Fruit fly (Drosophila melanogaster) whole organism, embryonic: ENCODE data around the gene pico.
A peak's percentile ranks its signal among the peaks of the same experiment; 100 is the strongest.

ENCODE experiments used
- CG12155 ChIP-seq: fragments of 200-800 bp; sonication (Bioruptor generic); optimal IDR thresholded peaks from 3 replicates; lab custom pipeline; 2016; ENCODE audit warnings: missing biosample characterization, missing genetic modification characterization
- CG16813 ChIP-seq: fragments of 200-800 bp; sonication (Bioruptor generic); IDR thresholded peaks from 3 replicates; pipeline ENCODE4 v1.3.6; 2022; ENCODE audit warnings: missing biosample characterization, missing genetic modification characterization; ENCODE audit not compliant: partially characterized antibody
- CG16815 ChIP-seq: fragments of 200-800 bp; sonication (Bioruptor generic); optimal IDR thresholded peaks from 3 replicates; lab custom pipeline; 2017; ENCODE audit warnings: missing biosample characterization, mild to moderate bottlenecking, missing genetic modification characterization
- CG17612 ChIP-seq: fragments of 200-800 bp; sonication (Bioruptor generic); IDR thresholded peaks from 2 replicates; pipeline ENCODE4 v1.3.6; 2022; ENCODE audit warnings: missing biosample characterization, missing genetic modification characterization
- CG18262 ChIP-seq: fragments of 200-800 bp; optimal IDR thresholded peaks from 3 replicates; lab custom pipeline; 2019; ENCODE audit warnings: missing biosample characterization, mild to moderate bottlenecking, missing genetic modification characterization, moderate library complexity
- CG1832 ChIP-seq: fragments of 200-800 bp; sonication (Bioruptor generic); optimal IDR thresholded peaks from 2 replicates; lab custom pipeline; 2017; ENCODE audit warnings: missing biosample characterization, mild to moderate bottlenecking, missing genetic modification characterization, inconsistent platforms
- CG2116 ChIP-seq: fragments of 200-800 bp; sonication (Bioruptor generic); optimal IDR thresholded peaks from 3 replicates; lab custom pipeline; 2018; ENCODE audit warnings: missing biosample characterization, mild to moderate bottlenecking, missing genetic modification characterization
- CG2129 ChIP-seq: fragments of 200-800 bp; sonication (Bioruptor generic); IDR thresholded peaks from 2 replicates; pipeline ENCODE4 v1.3.6; 2022; ENCODE audit warnings: missing biosample characterization, missing genetic modification characterization; ENCODE audit not compliant: partially characterized antibody
- CG30020 ChIP-seq: fragments of 200-800 bp; optimal IDR thresholded peaks from 2 replicates; lab custom pipeline; 2019; ENCODE audit warnings: missing biosample characterization, mild to moderate bottlenecking, missing genetic modification characterization, moderate library complexity
- CG33213 ChIP-seq: fragments of 200-800 bp; sonication (Bioruptor generic); optimal IDR thresholded peaks from 3 replicates; lab custom pipeline; 2016; ENCODE audit warnings: missing biosample characterization, missing genetic modification characterization
- CG34224 ChIP-seq: fragments of 200-800 bp; sonication (Bioruptor generic); IDR thresholded peaks from 3 replicates; pipeline ENCODE4 v1.3.6; 2022; ENCODE audit warnings: missing biosample characterization, missing genetic modification characterization; ENCODE audit not compliant: partially characterized antibody
- CG34422 ChIP-seq: fragments of 200-800 bp; sonication (Bioruptor generic); IDR thresholded peaks from 3 replicates; pipeline ENCODE4 v1.3.6; 2022; ENCODE audit warnings: missing biosample characterization, missing genetic modification characterization
- CG7987 ChIP-seq: fragments of 200-800 bp; sonication (Bioruptor generic); optimal IDR thresholded peaks from 2 replicates; lab custom pipeline; 2018; ENCODE audit warnings: missing biosample characterization, mild to moderate bottlenecking, missing genetic modification characterization, moderate library complexity
- CG8944 ChIP-seq: fragments of 200-800 bp; sonication (Bioruptor generic); optimal IDR thresholded peaks from 3 replicates; lab custom pipeline; 2016; ENCODE audit warnings: missing biosample characterization, missing genetic modification characterization
- CG9932 ChIP-seq: fragments of 200-800 bp; sonication (Bioruptor generic); IDR thresholded peaks from 2 replicates; pipeline ENCODE4 v1.3.6; 2022; ENCODE audit warnings: missing biosample characterization, missing genetic modification characterization
- HLHmδ ChIP-seq: fragments of 200-800 bp; sonication (Bioruptor generic); optimal IDR thresholded peaks from 2 replicates; lab custom pipeline; 2018; ENCODE audit warnings: missing biosample characterization, mild to moderate bottlenecking, missing genetic modification characterization, moderate library complexity
- HmgD ChIP-seq: fragments of 200-800 bp; sonication (Bioruptor generic); optimal IDR thresholded peaks from 3 replicates; lab custom pipeline; 2016; ENCODE audit warnings: missing biosample characterization, missing genetic modification characterization
- HmgZ ChIP-seq: fragments of 200-800 bp; sonication (Bioruptor generic); optimal IDR thresholded peaks from 2 replicates; lab custom pipeline; 2018; ENCODE audit warnings: missing biosample characterization, mild to moderate bottlenecking, missing genetic modification characterization
- Hmr ChIP-seq: fragments of 200-800 bp; sonication (Bioruptor generic); optimal IDR thresholded peaks from 3 replicates; lab custom pipeline; 2017; ENCODE audit warnings: mild to moderate bottlenecking, missing biosample characterization, missing genetic modification reagents, missing genetic modification characterization
- Lpt ChIP-seq: fragments of >200 bp; optimal IDR thresholded peaks from 2 replicates; lab custom pipeline; 2018; ENCODE audit warnings: missing biosample characterization, missing genetic modification characterization
- NC2β ChIP-seq: fragments of 200-800 bp; sonication (Bioruptor generic); optimal IDR thresholded peaks from 2 replicates; lab custom pipeline; 2016; ENCODE audit warnings: missing biosample characterization, missing genetic modification characterization
- NFAT ChIP-seq: fragments of 200-800 bp; sonication (Bioruptor generic); IDR thresholded peaks from 2 replicates; pipeline ENCODE4 v1.3.6; 2022; ENCODE audit warnings: missing biosample characterization, missing genetic modification characterization
- Neu2 ChIP-seq: fragments of 200-800 bp; sonication (Bioruptor generic); optimal IDR thresholded peaks from 3 replicates; lab custom pipeline; 2016; ENCODE audit warnings: missing biosample characterization, missing genetic modification characterization, borderline replicate concordance
- Nf-YB ChIP-seq: fragments of 200-800 bp; sonication (Bioruptor generic); optimal IDR thresholded peaks from 3 replicates; lab custom pipeline; 2019; ENCODE audit warnings: missing biosample characterization, mild to moderate bottlenecking, missing genetic modification characterization, moderate library complexity
- PHDP ChIP-seq: fragments of 200-800 bp; sonication (Bioruptor generic); optimal IDR thresholded peaks from 3 replicates; lab custom pipeline; 2018; ENCODE audit warnings: missing biosample characterization, mild to moderate bottlenecking, missing genetic modification characterization, moderate library complexity
- Sin3A ChIP-seq: fragments of >200 bp; optimal IDR thresholded peaks from 2 replicates; lab custom pipeline; 2018
- chinmo ChIP-seq: fragments of 200-800 bp; sonication (Bioruptor generic); IDR thresholded peaks from 4 replicates; pipeline ENCODE4 v1.3.6; 2022; ENCODE audit warnings: missing biosample characterization, missing genetic modification characterization; ENCODE audit not compliant: partially characterized antibody
- crol ChIP-seq: fragments of 200-800 bp; sonication (Bioruptor generic); IDR thresholded peaks from 2 replicates; pipeline ENCODE4 v1.3.6; 2022; ENCODE audit warnings: missing biosample characterization, missing genetic modification characterization
- dati ChIP-seq: fragments of 200-800 bp; sonication (Bioruptor generic); IDR thresholded peaks from 2 replicates; pipeline ENCODE4 v1.3.6; 2022; ENCODE audit warnings: missing biosample characterization, missing genetic modification characterization
- dm ChIP-seq: fragments of 200-800 bp; sonication (Bioruptor generic); optimal IDR thresholded peaks from 3 replicates; lab custom pipeline; 2016; ENCODE audit warnings: missing biosample characterization, missing genetic modification characterization
- eve ChIP-seq, 2 experiments: fragments of >200 bp; optimal IDR thresholded peaks; 2 replicates each; lab custom pipeline; 2017; ENCODE audit warnings: missing biosample characterization in 2 of 2, missing genetic modification characterization in 2 of 2
- fd102C ChIP-seq: fragments of 200-800 bp; sonication (Bioruptor generic); optimal IDR thresholded peaks from 2 replicates; lab custom pipeline; 2018; ENCODE audit warnings: missing biosample characterization, mild to moderate bottlenecking, missing genetic modification characterization, moderate library complexity
- gcm2 ChIP-seq: fragments of 200-800 bp; sonication (Bioruptor generic); optimal IDR thresholded peaks from 2 replicates; lab custom pipeline; 2016; ENCODE audit warnings: missing biosample characterization, missing genetic modification characterization
- gem ChIP-seq: fragments of 200-800 bp; sonication (Bioruptor generic); optimal IDR thresholded peaks from 2 replicates; lab custom pipeline; 2019; ENCODE audit warnings: missing biosample characterization, mild to moderate bottlenecking, missing genetic modification characterization, moderate library complexity
- jumu ChIP-seq: fragments of 200-800 bp; sonication (Bioruptor generic); optimal IDR thresholded peaks from 3 replicates; lab custom pipeline; 2016; ENCODE audit warnings: missing biosample characterization, missing genetic modification characterization
- knrl ChIP-seq: fragments of 200-800 bp; sonication (Bioruptor generic); IDR thresholded peaks from 3 replicates; pipeline ENCODE4 v1.3.6; 2022; ENCODE audit warnings: missing biosample characterization, missing genetic modification characterization; ENCODE audit not compliant: partially characterized antibody
- maf-S ChIP-seq: fragments of 200-800 bp; sonication (Bioruptor generic); optimal IDR thresholded peaks from 2 replicates; lab custom pipeline; 2016; ENCODE audit warnings: missing biosample characterization, missing genetic modification characterization
- nmo ChIP-seq: fragments of 200-800 bp; sonication (Bioruptor generic); optimal IDR thresholded peaks from 2 replicates; lab custom pipeline; 2018; ENCODE audit warnings: missing biosample characterization, mild to moderate bottlenecking, missing genetic modification characterization, moderate library complexity
- org-1 ChIP-seq: fragments of 200-800 bp; sonication (Bioruptor generic); optimal IDR thresholded peaks from 2 replicates; lab custom pipeline; 2017; ENCODE audit warnings: missing biosample characterization, missing genetic modification characterization
- pan ChIP-seq, 4 experiments: fragments of >200 bp in 3 of 4; fragments of 200-800 bp in 1 of 4; sonication (Bioruptor generic) in 1 of 4; optimal IDR thresholded peaks in 3 of 4; IDR thresholded peaks in 1 of 4; 2 replicates each; pipeline versions ENCODE4 v1.3.6 to Lab custom; 2017 to 2022; ENCODE audit warnings: missing biosample characterization in 2 of 4, missing genetic modification characterization in 2 of 4, mixed read lengths in 1 of 4
- prd ChIP-seq, 3 experiments: fragments of >200 bp in 2 of 3; fragments of 200-800 bp in 1 of 3; sonication (Bioruptor generic) in 1 of 3; optimal IDR thresholded peaks in 2 of 3; IDR thresholded peaks in 1 of 3; 2 replicates in 2 of 3; 3 replicates in 1 of 3; pipeline versions ENCODE4 v1.3.6 to Lab custom; 2017 to 2022; ENCODE audit warnings: missing biosample characterization in 1 of 3, missing genetic modification characterization in 1 of 3
- pum ChIP-seq: fragments of 200-800 bp; sonication (Bioruptor generic); optimal IDR thresholded peaks from 2 replicates; lab custom pipeline; 2016; ENCODE audit warnings: missing biosample characterization, missing genetic modification characterization
- pzg ChIP-seq: fragments of 200-800 bp; sonication (Bioruptor generic); optimal IDR thresholded peaks from 3 replicates; lab custom pipeline; 2018; ENCODE audit warnings: missing biosample characterization, mild to moderate bottlenecking, missing genetic modification characterization, moderate library complexity
- ro ChIP-seq: fragments of 200-800 bp; sonication (Bioruptor generic); IDR thresholded peaks from 2 replicates; pipeline ENCODE4 v1.3.6; 2022; ENCODE audit warnings: missing biosample characterization, missing genetic modification characterization
- run ChIP-seq: fragments of 200-800 bp; sonication (Bioruptor generic); optimal IDR thresholded peaks from 3 replicates; lab custom pipeline; 2018; ENCODE audit warnings: missing biosample characterization, mild to moderate bottlenecking, missing genetic modification characterization
- sob ChIP-seq: fragments of 200-800 bp; sonication (Bioruptor generic); IDR thresholded peaks from 2 replicates; pipeline ENCODE4 v1.3.6; 2022; ENCODE audit warnings: missing biosample characterization, missing genetic modification characterization
- tna ChIP-seq: fragments of 200-800 bp; sonication (Bioruptor generic); IDR thresholded peaks from 2 replicates; pipeline ENCODE4 v1.3.6; 2022; ENCODE audit warnings: missing biosample characterization, missing genetic modification characterization; ENCODE audit not compliant: partially characterized antibody
- vnd ChIP-seq: fragments of 200-800 bp; sonication (Bioruptor generic); IDR thresholded peaks from 3 replicates; pipeline ENCODE4 v1.3.6; 2022; ENCODE audit warnings: missing biosample characterization, missing genetic modification characterization; ENCODE audit not compliant: partially characterized antibody
- zfh1 ChIP-seq: fragments of 200-800 bp; sonication (Bioruptor generic); IDR thresholded peaks from 3 replicates; pipeline ENCODE4 v1.3.6; 2022; ENCODE audit warnings: missing biosample characterization, missing genetic modification characterization

pico gene

DNA sequence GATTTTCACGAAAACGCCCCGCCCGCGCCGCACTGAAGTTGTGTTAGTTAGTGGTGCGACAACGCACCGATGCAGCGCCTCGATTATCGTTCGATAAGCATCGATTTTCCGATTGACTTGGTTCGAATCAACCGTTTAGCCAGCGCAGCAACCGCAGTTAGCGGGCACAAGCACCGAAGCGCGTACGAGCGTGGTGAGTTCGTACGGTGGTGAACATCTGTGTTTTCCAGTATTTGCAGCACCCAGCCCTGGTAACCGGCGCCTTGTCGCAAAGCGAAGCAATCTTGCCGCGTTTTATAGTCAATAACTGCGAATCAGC is at the start of gene pico, which contains the start of gene Nup205 (continued):
- TF ChIP-seq CG16813 (GFP tag; lab: Robert Waterston, UW) (peak; percentile 71), CG34422 (GFP tag; lab: Robert Waterston, UW) (peak; percentile 69; the same call in 2 of the 3 replicates), crol (GFP tag; lab: Robert Waterston, UW) (peak; percentile 60), CG17612 (GFP tag; lab: Robert Waterston, UW) (no peak), dm (peak; percentile 64), eve (GFP tag; optimal IDR thresholded peaks at IDR 0.05; lab: Kevin White, UChicago) (no peak), CG18262 (no peak), CG1832 (GFP tag; lab: Kevin White, UChicago) (no peak), tna (GFP tag; lab: Robert Waterston, UW) (peak; percentile 80), pan (optimal IDR thresholded peaks at IDR 0.05; lab: Kevin White, UChicago) (no peak), pan (GFP tag; optimal IDR thresholded peaks at IDR 0.05 in 1 of 2, IDR thresholded peaks at IDR 0.05 in 1 of 2) (peak in 1 of 2 experiments; percentile 13), CG2129 (GFP tag; lab: Robert Waterston, UW) (peak; percentile 15; the same call in 1 of the 2 replicates), pum (peak; percentile 27), CG30020 (tag; lab: Kevin White, UChicago) (no peak), HLHmδ (GFP tag; lab: Kevin White, UChicago) (peak; percentile 1), dati (GFP tag; lab: Robert Waterston, UW) (no peak), Lpt (GFP tag; lab: Kevin White, UChicago) (no peak), sob (GFP tag; lab: Robert Waterston, UW) (peak; percentile 76), PHDP (tag; lab: Kevin White, UChicago) (no peak), nmo (GFP tag; lab: Kevin White, UChicago) (peak; percentile 58), chinmo (peak; percentile 94), Sin3A (lab: Kevin White, UChicago) (peak; percentile 57), NC2β (peak; percentile 55), Neu2 (GFP tag; lab: Kevin White, UChicago) (peak; percentile 97), CG8944 (GFP tag; lab: Kevin White, UChicago) (peak; percentile 12), CG2116 (peak; percentile 99), ro (no peak), fd102C (GFP tag; lab: Kevin White, UChicago) (no peak), CG16815 (GFP tag; lab: Kevin White, UChicago) (no peak), NFAT (0 out of 2 replicates have a peak, but pooled peaks have one; percentile 12), zfh1 (0 out of 3 replicates have a peak, but pooled peaks have one; percentile 28), run (tag; lab: Kevin White, UChicago) (peak; percentile 19), CG9932 (GFP tag; lab: Robert Waterston, UW) (peak; percentile 54), prd (optimal IDR thresholded peaks at IDR 0.05; lab: Kevin White, UChicago) (no peak), prd (GFP tag; IDR thresholded peaks at IDR 0.05; lab: Robert Waterston, UW) (peak; percentile 24; the same call in 1 of the 3 replicates), CG7987 (GFP tag; lab: Kevin White, UChicago) (peak; percentile 3), maf-S (GFP tag; lab: Kevin White, UChicago) (peak; percentile 30), gem (tag; lab: Kevin White, UChicago) (no peak), HmgD (GFP tag; lab: Kevin White, UChicago) (peak; percentile 84), pzg (GFP tag; lab: Kevin White, UChicago) (peak; percentile 99), CG12155 (no peak), org-1 (GFP tag; lab: Kevin White, UChicago) (no peak), CG34224 (GFP tag; lab: Robert Waterston, UW) (peak; percentile 68), CG33213 (GFP tag; lab: Kevin White, UChicago) (peak; percentile 87), jumu (GFP tag; lab: Kevin White, UChicago) (peak; percentile 65), knrl (peak; percentile 84), vnd (GFP tag; lab: Robert Waterston, UW) (peak; percentile 70), Nf-YB (GFP tag; lab: Kevin White, UChicago) (no peak), gcm2 (peak; percentile 24), HmgZ (tag; lab: Kevin White, UChicago) (peak; percentile 89), Hmr (GFP tag; lab: Kevin White, UChicago) (no peak)
